Worm (Caenorhabditis elegans) whole organism, L2 larva: Measurements from ENCODE around the gene B0024.11.

Experiments used
- R02D3.7 ChIP-seq: fragments of 150-350 bp; optimal IDR thresholded peaks from 2 replicates; lab custom pipeline; 2014; ENCODE audit warnings: missing biosample characterization, missing genetic modification characterization
- elt-3 ChIP-seq: sonication (generic microtip); optimal IDR thresholded peaks from 2 replicates; lab custom pipeline; 2017; ENCODE audit warnings: missing biosample characterization, missing genetic modification characterization
- lin-11 ChIP-seq: fragments of 150-350 bp; sonication (generic microtip); optimal IDR thresholded peaks from 2 replicates; lab custom pipeline; 2014; ENCODE audit warnings: missing biosample characterization, missing genetic modification characterization, inconsistent platforms, mixed read lengths
- lin-13 ChIP-seq: fragments of 150-350 bp; optimal IDR thresholded peaks from 2 replicates; lab custom pipeline; 2014; ENCODE audit warnings: missing biosample characterization, missing genetic modification reagents, missing genetic modification characterization
- lin-39 ChIP-seq: fragments of 150-350 bp; optimal IDR thresholded peaks from 2 replicates; lab custom pipeline; 2014; ENCODE audit warnings: missing biosample characterization, missing genetic modification reagents, missing genetic modification characterization
- nhr-12 ChIP-seq: fragments of 150-350 bp; optimal IDR thresholded peaks from 2 replicates; lab custom pipeline; 2014; ENCODE audit warnings: missing biosample characterization, missing genetic modification characterization
- nhr-77 ChIP-seq: fragments of 150-350 bp; optimal IDR thresholded peaks from 2 replicates; lab custom pipeline; 2014; ENCODE audit warnings: missing biosample characterization, missing genetic modification characterization
- skn-1 ChIP-seq: sonication (generic microtip); optimal IDR thresholded peaks from 2 replicates; lab custom pipeline; 2017; ENCODE audit warnings: missing biosample characterization, missing genetic modification characterization
- unc-62 ChIP-seq: fragments of 150-350 bp; optimal IDR thresholded peaks from 2 replicates; lab custom pipeline; 2014; ENCODE audit warnings: missing biosample characterization, missing genetic modification reagents, missing genetic modification characterization
- ztf-4 ChIP-seq: fragments of 150-350 bp; optimal IDR thresholded peaks from 2 replicates; lab custom pipeline; 2014; ENCODE audit warnings: missing biosample characterization, missing genetic modification characterization

DNA sequence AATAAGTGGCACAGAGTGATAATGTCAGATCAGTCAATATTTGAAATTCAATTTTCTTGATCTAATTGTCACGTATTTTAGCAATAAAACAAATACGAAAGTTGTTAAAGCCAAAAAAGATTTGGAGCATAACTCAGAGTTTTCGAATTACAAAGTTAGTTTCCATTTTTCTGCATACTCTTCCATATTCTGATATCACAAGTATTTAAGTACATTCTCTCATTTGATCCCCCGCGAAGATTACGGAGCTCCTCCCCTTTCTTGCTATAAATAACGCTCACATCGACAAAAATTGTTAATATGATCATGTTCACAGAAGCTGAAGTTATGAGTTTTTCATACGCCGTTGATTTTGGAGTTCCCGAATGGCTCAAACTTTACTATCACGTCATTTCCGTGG lies 48.9 kb upstream of the B0024.11 start, which contains the start of gene sri-20:
- TF ChIP-seq lin-39 (tag; lab: Kevin White, UChicago) (no peak), nhr-77 (tag; lab: Kevin White, UChicago) (no peak), skn-1 (tag; lab: Kevin White, UChicago) (no peak), R02D3.7 (tag; lab: Kevin White, UChicago) (no peak), lin-11 (tag; lab: Kevin White, UChicago) (no peak), elt-3 (tag; lab: Kevin White, UChicago) (no peak), unc-62 (no peak), ztf-4 (tag; lab: Kevin White, UChicago) (no peak), lin-13 (no peak), nhr-12 (tag; lab: Kevin White, UChicago) (no peak)
